Fruit fly (Drosophila melanogaster): ENCODE measurements around the gene Taf10.

DNA sequence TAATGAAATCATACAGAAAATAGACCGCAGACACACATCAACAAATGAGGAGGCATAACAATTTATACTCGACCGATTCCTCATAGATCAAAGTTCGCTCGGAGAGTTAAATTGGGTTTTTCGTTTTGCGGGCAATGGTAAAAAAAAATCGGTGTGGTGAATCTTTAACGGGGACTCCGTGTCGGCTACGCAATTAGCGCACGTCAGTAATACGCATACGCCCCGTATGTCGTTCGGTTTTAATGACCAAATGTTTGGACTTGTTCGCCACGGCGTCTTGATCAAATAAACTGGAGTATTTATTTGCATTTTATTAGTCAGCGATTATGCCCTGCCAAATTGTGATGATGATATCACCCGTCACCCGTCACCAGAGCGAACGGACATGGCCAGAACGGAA, 36.9 kb upstream of the Taf10 start:
- TF ChIP-seq psq (optimal IDR thresholded peaks at IDR 0.05) (no peak), CG8478 (optimal IDR thresholded peaks at IDR 0.05) (no peak), usp (GFP tag; optimal IDR thresholded peaks at IDR 0.05) (no peak), pan (optimal IDR thresholded peaks at IDR 0.05) (no peak), EcR (GFP tag; optimal IDR thresholded peaks at IDR 0.05) (no peak)

All from whole organism.